Worm (Caenorhabditis elegans): ENCODE measurements around the gene T02D1.4.

DNA sequence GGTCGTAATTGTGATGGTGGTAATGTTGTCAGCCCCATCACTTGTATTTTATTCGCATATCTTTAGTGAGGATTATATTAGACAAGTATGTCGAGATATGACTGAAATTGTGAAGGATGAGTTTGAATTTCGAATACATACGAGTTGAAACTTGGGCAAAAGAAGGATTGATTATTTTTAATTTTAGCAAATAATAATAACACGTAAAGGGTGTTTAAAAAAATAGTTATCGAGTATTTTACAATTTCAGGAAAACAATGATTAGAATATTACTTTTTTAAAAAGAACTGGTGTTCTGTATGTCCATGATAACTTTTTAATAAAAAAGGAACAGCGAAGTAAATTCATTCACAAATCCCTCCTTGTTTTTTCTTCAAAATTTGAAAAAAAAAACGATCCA lies 50.9 kb downstream of the T02D1.4 start, which contains the start of gene F11E6.8:
- TF ChIP-seq ceh-82 (tag; optimal IDR thresholded peaks at IDR 0.05) (no peak), jun-1 (tag; optimal IDR thresholded peaks at IDR 0.05) (no peak), ZK337.2 (GFP tag; IDR thresholded peaks at IDR 0.05) (no peak), ceh-32 (tag; optimal IDR thresholded peaks at IDR 0.05; ENCODE audit: poor library complexity) (no peak), mdl-1 (tag; optimal IDR thresholded peaks at IDR 0.05) (no peak), aha-1 (tag) (no peak), dmd-9 (GFP tag; IDR thresholded peaks at IDR 0.05) (no peak)
